Fruit fly (Drosophila melanogaster): ENCODE results near the gene CG8028.
A peak's percentile ranks its signal among the peaks of the same experiment; 100 is the strongest.

CG8028 gene

DNA sequence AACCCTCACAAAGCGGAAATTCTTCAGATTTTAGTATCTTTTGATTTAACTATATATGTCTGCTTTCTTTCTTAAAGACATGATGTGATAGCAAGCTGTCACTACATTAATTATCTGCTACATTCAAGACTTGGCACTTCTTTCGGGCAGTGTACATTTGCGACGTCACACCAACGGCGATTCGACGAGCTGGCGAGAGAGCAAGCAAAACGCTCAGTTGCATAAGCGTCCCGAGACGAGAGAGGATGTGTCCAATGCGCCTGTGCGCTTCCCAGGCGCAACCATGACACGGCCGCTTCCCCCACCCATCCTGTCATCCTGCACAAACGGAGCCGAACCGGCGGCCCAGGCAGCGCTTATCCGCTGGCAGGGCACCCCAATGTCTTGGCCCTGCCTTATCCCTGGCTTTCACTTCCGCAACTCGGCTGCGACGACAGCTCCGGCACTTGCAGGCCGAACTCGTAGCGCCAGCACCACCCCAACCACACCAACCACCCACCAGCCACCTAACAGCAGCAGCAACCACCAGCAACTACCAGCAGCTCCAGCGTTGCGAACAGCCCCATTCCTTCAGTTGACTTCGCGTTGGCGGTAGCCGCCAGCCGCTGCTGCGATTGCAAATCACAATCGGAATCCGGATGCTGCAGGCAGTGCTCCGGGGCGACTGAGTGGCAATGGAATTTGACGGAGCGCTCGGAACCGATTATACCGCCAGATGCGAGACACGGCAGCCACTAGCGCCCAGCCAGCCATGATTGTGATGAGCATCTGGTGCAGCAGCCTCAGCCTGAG, 31.5 kb downstream of the CG8028 start, which contains the start of gene Hs3st-B (continued):
- TF ChIP-seq CG16815 (GFP tag; optimal IDR thresholded peaks at IDR 0.05) (no peak), Hand (GFP tag; optimal IDR thresholded peaks at IDR 0.05) (no peak), slbo (GFP tag; IDR thresholded peaks at IDR 0.05) (0 out of 2 replicates have a peak, but pooled peaks have one; percentile 31), gsb (GFP tag; IDR thresholded peaks at IDR 0.05) (no peak), Pdp1 (GFP tag; optimal IDR thresholded peaks at IDR 0.05) (peak in 1 of 2 experiments; percentile 89), nerfin-1 (tag; optimal IDR thresholded peaks at IDR 0.05) (peak; percentile 81), az2 (GFP tag; optimal IDR thresholded peaks at IDR 0.05) (no peak), Nf-YB (GFP tag; optimal IDR thresholded peaks at IDR 0.05) (no peak), Med (GFP tag) (peak; percentile 78), CG6683 (GFP tag; optimal IDR thresholded peaks at IDR 0.05) (no peak), usp (GFP tag; optimal IDR thresholded peaks at IDR 0.05) (no peak), stc (GFP tag; IDR thresholded peaks at IDR 0.05) (no peak), prd (optimal IDR thresholded peaks at IDR 0.05) (no peak), prd (GFP tag; IDR thresholded peaks at IDR 0.05) (no peak), pfk (GFP tag; optimal IDR thresholded peaks at IDR 0.05) (no peak), CG4707 (GFP tag; optimal IDR thresholded peaks at IDR 0.05) (no peak), bcd (GFP tag; optimal IDR thresholded peaks at IDR 0.05) (no peak), CG7556 (GFP tag; optimal IDR thresholded peaks at IDR 0.05) (peak; percentile 65), CG3847 (GFP tag; IDR thresholded peaks at IDR 0.05) (no peak), nmo (GFP tag; optimal IDR thresholded peaks at IDR 0.05) (peak; percentile 27), lbe (GFP tag; optimal IDR thresholded peaks at IDR 0.05) (no peak), ewg (GFP tag; optimal IDR thresholded peaks at IDR 0.05) (peak; percentile 59), slou (GFP tag; optimal IDR thresholded peaks at IDR 0.05) (no peak), CG10274 (GFP tag; optimal IDR thresholded peaks at IDR 0.05) (no peak), Blimp-1 (GFP tag; optimal IDR thresholded peaks at IDR 0.05) (no peak), row (GFP tag; IDR thresholded peaks at IDR 0.05) (0 out of 3 replicates have a peak, but pooled peaks have one; percentile 24), CG10209 (GFP tag; optimal IDR thresholded peaks at IDR 0.05) (peak; percentile 11), Rx (GFP tag; IDR thresholded peaks at IDR 0.05) (no peak), Fer3 (tag; optimal IDR thresholded peaks at IDR 0.05) (no peak), B-H1 (GFP tag; IDR thresholded peaks at IDR 0.05) (no peak), HmgZ (tag; optimal IDR thresholded peaks at IDR 0.05) (peak; percentile 12), ftz-f1 (GFP tag; optimal IDR thresholded peaks at IDR 0.05) (no peak), Ptx1 (GFP tag; IDR thresholded peaks at IDR 0.05) (0 out of 2 replicates have a peak, but pooled peaks have one; percentile 13), MESR4 (GFP tag; optimal IDR thresholded peaks at IDR 0.05) (no peak), CG7839 (tag; optimal IDR thresholded peaks at IDR 0.05) (no peak), lilli (GFP tag; optimal IDR thresholded peaks at IDR 0.05) (peak; percentile 24), Gsc (GFP tag; IDR thresholded peaks at IDR 0.05) (no peak), Rfx (GFP tag; IDR thresholded peaks at IDR 0.05) (peak; percentile 30; the same call in 1 of the 2 replicates), E2f1 (GFP tag; IDR thresholded peaks at IDR 0.05) (no peak), D19A (tag; optimal IDR thresholded peaks at IDR 0.05) (no peak), Meics (GFP tag; optimal IDR thresholded peaks at IDR 0.05) (peak; percentile 50), CG1529 (GFP tag; optimal IDR thresholded peaks at IDR 0.05) (no peak), CG1602 (GFP tag; optimal IDR thresholded peaks at IDR 0.05) (no peak), salm (tag; optimal IDR thresholded peaks at IDR 0.05) (no peak), Lim3 (GFP tag; IDR thresholded peaks at IDR 0.05) (no peak), Nf-YA (GFP tag; IDR thresholded peaks at IDR 0.05) (no peak), CG11398 (GFP tag; optimal IDR thresholded peaks at IDR 0.05) (no peak), nerfin-2 (GFP tag; IDR thresholded peaks at IDR 0.05; ENCODE audit: partially characterized antibody) (no peak), corto (GFP tag; optimal IDR thresholded peaks at IDR 0.05) (no peak), seq (GFP tag; IDR thresholded peaks at IDR 0.05) (no peak)
